Fruit fly (Drosophila melanogaster) whole organism, embryonic: ENCODE measurements around the gene mAChR-C.
A peak's percentile ranks its signal among the peaks of the same experiment; 100 is the strongest.

Experiments
- Adf1 ChIP-seq: fragments of 200-800 bp; sonication (Bioruptor generic); IDR thresholded peaks from 2 replicates; pipeline ENCODE4 v1.3.6; 2022; ENCODE audit warnings: missing biosample characterization, missing genetic modification characterization
- Aef1 ChIP-seq: fragments of 200-800 bp; sonication (Bioruptor generic); IDR thresholded peaks from 3 replicates; pipeline ENCODE4 v1.3.6; 2022; ENCODE audit warnings: missing biosample characterization, missing genetic modification characterization
- CG11456 ChIP-seq: fragments of 200-800 bp; sonication (Bioruptor generic); IDR thresholded peaks from 3 replicates; pipeline ENCODE4 v1.3.6; 2022; ENCODE audit warnings: missing biosample characterization, missing genetic modification characterization
- CG11695 ChIP-seq: fragments of 200-800 bp; sonication (Bioruptor generic); IDR thresholded peaks from 3 replicates; pipeline ENCODE4 v1.3.6; 2022; ENCODE audit warnings: missing biosample characterization, missing genetic modification characterization
- CG11723 ChIP-seq: fragments of 200-800 bp; sonication (Bioruptor generic); optimal IDR thresholded peaks from 2 replicates; lab custom pipeline; 2017; ENCODE audit warnings: missing biosample characterization, mild to moderate bottlenecking, missing genetic modification characterization
- CG12299 ChIP-seq: fragments of 200-800 bp; sonication (Bioruptor generic); optimal IDR thresholded peaks from 2 replicates; lab custom pipeline; 2018; ENCODE audit warnings: missing biosample characterization, mild to moderate bottlenecking, missing genetic modification characterization
- CG12744 ChIP-seq: fragments of 200-800 bp; sonication (Bioruptor generic); optimal IDR thresholded peaks from 2 replicates; lab custom pipeline; 2016; ENCODE audit warnings: missing biosample characterization, missing genetic modification characterization
- CG13624 ChIP-seq: fragments of 200-800 bp; sonication (Bioruptor generic); optimal IDR thresholded peaks from 2 replicates; lab custom pipeline; 2016; ENCODE audit warnings: missing biosample characterization, missing genetic modification characterization
- CG14667 ChIP-seq: fragments of 200-800 bp; sonication (Bioruptor generic); IDR thresholded peaks from 2 replicates; pipeline ENCODE4 v1.3.6; 2022; ENCODE audit warnings: missing biosample characterization, missing genetic modification characterization
- CG15011 ChIP-seq: fragments of 200-800 bp; sonication (Bioruptor generic); optimal IDR thresholded peaks from 3 replicates; lab custom pipeline; 2018; ENCODE audit warnings: missing biosample characterization, mild to moderate bottlenecking, missing genetic modification characterization
- CG15514 ChIP-seq: fragments of 200-800 bp; sonication (Bioruptor generic); optimal IDR thresholded peaks from 3 replicates; lab custom pipeline; 2017; ENCODE audit warnings: missing biosample characterization, missing genetic modification characterization, mild to moderate bottlenecking, moderate library complexity, missing genetic modification reagents
- CG16813 ChIP-seq: fragments of 200-800 bp; sonication (Bioruptor generic); IDR thresholded peaks from 3 replicates; pipeline ENCODE4 v1.3.6; 2022; ENCODE audit warnings: missing biosample characterization, missing genetic modification characterization; ENCODE audit not compliant: partially characterized antibody
- CG1792 ChIP-seq: fragments of 200-800 bp; sonication (Bioruptor generic); optimal IDR thresholded peaks from 2 replicates; lab custom pipeline; 2016; ENCODE audit warnings: missing biosample characterization, missing genetic modification characterization
- CG1832 ChIP-seq: fragments of 200-800 bp; sonication (Bioruptor generic); optimal IDR thresholded peaks from 2 replicates; lab custom pipeline; 2017; ENCODE audit warnings: missing biosample characterization, mild to moderate bottlenecking, missing genetic modification characterization, inconsistent platforms
- CG18599 ChIP-seq: fragments of 200-800 bp; sonication (Bioruptor generic); optimal IDR thresholded peaks from 3 replicates; lab custom pipeline; 2017; ENCODE audit warnings: missing biosample characterization, missing genetic modification characterization, mild to moderate bottlenecking, moderate library complexity, missing genetic modification reagents
- CG30403 ChIP-seq: fragments of 200-800 bp; sonication (Bioruptor generic); optimal IDR thresholded peaks from 3 replicates; lab custom pipeline; 2016; ENCODE audit warnings: missing biosample characterization, missing genetic modification characterization
- CG3281 ChIP-seq: fragments of 200-800 bp; sonication (Bioruptor generic); optimal IDR thresholded peaks from 3 replicates; lab custom pipeline; 2017; ENCODE audit warnings: missing biosample characterization, mild to moderate bottlenecking, missing genetic modification characterization
- CG3407 ChIP-seq: fragments of 200-800 bp; sonication (Bioruptor generic); optimal IDR thresholded peaks from 2 replicates; lab custom pipeline; 2018; ENCODE audit warnings: missing biosample characterization, mild to moderate bottlenecking, missing genetic modification characterization
- CG34224 ChIP-seq: fragments of 200-800 bp; sonication (Bioruptor generic); IDR thresholded peaks from 3 replicates; pipeline ENCODE4 v1.3.6; 2022; ENCODE audit warnings: missing biosample characterization, missing genetic modification characterization; ENCODE audit not compliant: partially characterized antibody
- CG4424 ChIP-seq: fragments of 200-800 bp; sonication (Bioruptor generic); optimal IDR thresholded peaks from 3 replicates; lab custom pipeline; 2016; ENCODE audit warnings: missing biosample characterization, missing genetic modification characterization
- CG6765 ChIP-seq: fragments of 200-800 bp; sonication (Bioruptor generic); optimal IDR thresholded peaks from 3 replicates; lab custom pipeline; 2017; ENCODE audit warnings: missing biosample characterization, mild to moderate bottlenecking, missing genetic modification characterization
- CG6854 ChIP-seq: fragments of 200-800 bp; sonication (Bioruptor generic); optimal IDR thresholded peaks from 3 replicates; lab custom pipeline; 2017; ENCODE audit warnings: missing biosample characterization, mild to moderate bottlenecking, missing genetic modification characterization
- Camta ChIP-seq: fragments of 200-800 bp; sonication (Bioruptor generic); optimal IDR thresholded peaks from 2 replicates; lab custom pipeline; 2016; ENCODE audit warnings: missing biosample characterization, missing genetic modification characterization
- CrebB ChIP-seq: fragments of 200-800 bp; sonication (Bioruptor generic); optimal IDR thresholded peaks from 3 replicates; lab custom pipeline; 2018; ENCODE audit warnings: missing biosample characterization, mild to moderate bottlenecking, missing genetic modification characterization
- E2f1 ChIP-seq: fragments of 200-800 bp; sonication (Bioruptor generic); IDR thresholded peaks from 2 replicates; pipeline ENCODE4 v1.3.6; 2022; ENCODE audit warnings: missing biosample characterization, missing genetic modification characterization
- HHEX ChIP-seq: fragments of 200-800 bp; sonication (Bioruptor generic); optimal IDR thresholded peaks from 3 replicates; lab custom pipeline; 2017; ENCODE audit warnings: missing biosample characterization, mild to moderate bottlenecking, missing genetic modification characterization, missing genetic modification reagents
- Mad ChIP-seq: fragments of 200-800 bp; sonication (Bioruptor generic); optimal IDR thresholded peaks from 2 replicates; lab custom pipeline; 2016; ENCODE audit warnings: missing biosample characterization, missing genetic modification characterization
- Mrtf ChIP-seq: fragments of 200-800 bp; sonication (Bioruptor generic); IDR thresholded peaks from 3 replicates; pipeline ENCODE4 v1.3.6; 2022; ENCODE audit warnings: missing biosample characterization, missing genetic modification characterization
- Ravus ChIP-seq: fragments of 200-800 bp; sonication (Bioruptor generic); IDR thresholded peaks from 2 replicates; pipeline ENCODE4 v1.3.6; 2022; ENCODE audit warnings: missing biosample characterization, missing genetic modification characterization
- Ssrp ChIP-seq: fragments of 200-800 bp; sonication (Bioruptor generic); optimal IDR thresholded peaks from 2 replicates; lab custom pipeline; 2018; ENCODE audit warnings: missing biosample characterization, mild to moderate bottlenecking, missing genetic modification characterization, moderate library complexity
- YL-1 ChIP-seq: fragments of 200-800 bp; sonication (Bioruptor generic); optimal IDR thresholded peaks from 3 replicates; lab custom pipeline; 2017; ENCODE audit warnings: missing biosample characterization, mild to moderate bottlenecking, missing genetic modification characterization
- aop ChIP-seq: fragments of 200-800 bp; sonication (Bioruptor generic); IDR thresholded peaks from 2 replicates; pipeline ENCODE4 v1.3.6; 2022; ENCODE audit warnings: missing biosample characterization, missing genetic modification characterization
- bbx ChIP-seq: fragments of 200-800 bp; sonication (Bioruptor generic); IDR thresholded peaks from 2 replicates; pipeline ENCODE4 v1.3.6; 2022; ENCODE audit warnings: missing biosample characterization, missing genetic modification characterization; ENCODE audit not compliant: partially characterized antibody
- bsh ChIP-seq, 2 experiments: fragments of 200-800 bp; sonication (Bioruptor generic); optimal IDR thresholded peaks; 2 replicates each; lab custom pipeline; 2017 to 2018; ENCODE audit warnings: mild to moderate bottlenecking in 2 of 2, missing biosample characterization in 2 of 2, missing genetic modification characterization in 2 of 2, moderate library complexity in 1 of 2
- dm ChIP-seq: fragments of 200-800 bp; sonication (Bioruptor generic); optimal IDR thresholded peaks from 3 replicates; lab custom pipeline; 2016; ENCODE audit warnings: missing biosample characterization, missing genetic modification characterization
- jing ChIP-seq: fragments of 200-800 bp; sonication (Bioruptor generic); optimal IDR thresholded peaks from 2 replicates; lab custom pipeline; 2018; ENCODE audit warnings: missing biosample characterization, mild to moderate bottlenecking, missing genetic modification characterization
- knrl ChIP-seq: fragments of 200-800 bp; sonication (Bioruptor generic); IDR thresholded peaks from 3 replicates; pipeline ENCODE4 v1.3.6; 2022; ENCODE audit warnings: missing biosample characterization, missing genetic modification characterization; ENCODE audit not compliant: partially characterized antibody
- lilli ChIP-seq: fragments of 200-800 bp; sonication (Bioruptor generic); optimal IDR thresholded peaks from 3 replicates; lab custom pipeline; 2016; ENCODE audit warnings: missing biosample characterization, missing genetic modification characterization
- luna ChIP-seq: fragments of 200-800 bp; sonication (Bioruptor generic); optimal IDR thresholded peaks from 2 replicates; lab custom pipeline; 2016; ENCODE audit warnings: missing biosample characterization, missing genetic modification characterization
- oc ChIP-seq: fragments of 200-800 bp; sonication (Bioruptor generic); optimal IDR thresholded peaks from 2 replicates; lab custom pipeline; 2018; ENCODE audit warnings: missing biosample characterization, mild to moderate bottlenecking, missing genetic modification characterization, moderate library complexity
- onecut ChIP-seq: fragments of 200-800 bp; sonication (Bioruptor generic); IDR thresholded peaks from 2 replicates; pipeline ENCODE4 v1.3.6; 2022; ENCODE audit warnings: missing biosample characterization, missing genetic modification characterization
- salm ChIP-seq: fragments of 200-800 bp; sonication (Bioruptor generic); optimal IDR thresholded peaks from 2 replicates; lab custom pipeline; 2018; ENCODE audit warnings: missing biosample characterization, mild to moderate bottlenecking, missing genetic modification characterization
- ssp ChIP-seq: fragments of 200-800 bp; sonication (Bioruptor generic); IDR thresholded peaks from 2 replicates; pipeline ENCODE4 v1.3.6; 2022; ENCODE audit warnings: missing biosample characterization, missing genetic modification characterization
- tgo ChIP-seq: fragments of 200-800 bp; sonication (Bioruptor generic); IDR thresholded peaks from 3 replicates; pipeline ENCODE4 v1.3.6; 2022; ENCODE audit warnings: missing biosample characterization, missing genetic modification characterization
- tio ChIP-seq: fragments of 200-800 bp; sonication (Bioruptor generic); optimal IDR thresholded peaks from 2 replicates; lab custom pipeline; 2017; ENCODE audit warnings: missing biosample characterization, missing genetic modification characterization, inconsistent platforms
- unpg ChIP-seq: fragments of 200-800 bp; sonication (Bioruptor generic); optimal IDR thresholded peaks from 3 replicates; lab custom pipeline; 2018; ENCODE audit warnings: missing biosample characterization, mild to moderate bottlenecking, missing genetic modification characterization, moderate library complexity
- wdn ChIP-seq: fragments of 200-800 bp; sonication (Bioruptor generic); IDR thresholded peaks from 2 replicates; pipeline ENCODE4 v1.3.6; 2022; ENCODE audit warnings: missing biosample characterization, missing genetic modification characterization
- yki ChIP-seq: fragments of >200 bp; optimal IDR thresholded peaks from 3 replicates; lab custom pipeline; 2018
- zen ChIP-seq: fragments of 200-800 bp; sonication (Bioruptor generic); optimal IDR thresholded peaks from 3 replicates; lab custom pipeline; 2018; ENCODE audit warnings: missing biosample characterization, mild to moderate bottlenecking, missing genetic modification characterization, moderate library complexity
- zfh1 ChIP-seq: fragments of 200-800 bp; sonication (Bioruptor generic); IDR thresholded peaks from 3 replicates; pipeline ENCODE4 v1.3.6; 2022; ENCODE audit warnings: missing biosample characterization, missing genetic modification characterization

mAChR-C gene

DNA sequence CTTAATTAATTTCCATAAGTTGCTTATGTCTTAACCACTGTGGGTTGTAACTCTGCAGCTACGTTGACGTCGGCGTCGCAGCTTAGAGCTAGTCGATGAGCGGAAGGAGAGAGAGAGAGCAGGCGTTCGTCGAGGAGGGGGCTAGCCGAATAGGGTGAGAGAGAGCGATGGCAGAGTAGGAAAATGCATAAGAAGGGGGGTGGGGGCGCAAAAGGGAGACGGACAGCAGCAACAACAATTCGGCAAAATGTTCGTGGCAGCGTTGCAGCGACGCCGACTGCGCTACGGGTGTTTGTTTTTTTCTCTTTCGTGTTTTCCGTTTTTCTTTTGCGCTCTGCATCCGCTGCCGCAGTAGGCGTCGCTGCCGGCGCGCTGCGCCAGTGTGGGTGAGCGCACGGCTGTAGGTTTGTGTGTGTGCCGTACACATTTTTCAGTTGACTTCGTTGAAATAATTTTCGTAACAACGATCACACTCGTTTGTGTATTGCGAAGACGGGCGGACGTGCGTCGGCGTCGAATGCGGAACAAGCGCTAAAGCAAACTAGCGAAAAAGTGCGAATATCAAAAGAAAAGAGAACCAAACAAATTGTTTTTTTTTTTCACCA is 35.6 kb upstream of the mAChR-C start (continued):
- TF ChIP-seq oc (tag; lab: Kevin White, UChicago): no peak
- TF ChIP-seq HHEX (GFP tag; lab: Kevin White, UChicago): no peak
- no peak for TF ChIP-seq lilli (GFP tag; lab: Kevin White, UChicago)
- TF ChIP-seq Adf1 (GFP tag; lab: Robert Waterston, UW): peak; percentile 99
- TF ChIP-seq CG18599 (GFP tag; lab: Kevin White, UChicago): no peak
- TF ChIP-seq Mrtf (GFP tag; lab: Robert Waterston, UW): 0 out of 3 replicates have a peak, but pooled peaks have one; percentile 21
- no peak for TF ChIP-seq E2f1
- TF ChIP-seq bbx: peak; percentile 25; the same call in 1 of the 2 replicates
- TF ChIP-seq CG6854 (GFP tag; lab: Kevin White, UChicago): no peak
- TF ChIP-seq Aef1 (GFP tag; lab: Robert Waterston, UW): 0 out of 3 replicates have a peak, but pooled peaks have one; percentile 8
- TF ChIP-seq Camta (GFP tag; lab: Kevin White, UChicago): no peak
- TF ChIP-seq CG11695 (GFP tag; lab: Robert Waterston, UW): no peak
- no peak for TF ChIP-seq CG3407
- no peak for TF ChIP-seq knrl (GFP tag; lab: Robert Waterston, UW)
- no peak for TF ChIP-seq CG12744 (GFP tag; lab: Kevin White, UChicago)
- TF ChIP-seq CG14667: no peak
- TF ChIP-seq CG3281 (GFP tag; lab: Kevin White, UChicago): no peak
- TF ChIP-seq CG1792: no peak
- no peak for TF ChIP-seq luna
- no peak for TF ChIP-seq CG4424 (GFP tag; lab: Kevin White, UChicago)
- TF ChIP-seq Ssrp: no peak
- no peak for TF ChIP-seq CG15011 (GFP tag; lab: Kevin White, UChicago)
- no peak for TF ChIP-seq dm (GFP tag; lab: Kevin White, UChicago)
- TF ChIP-seq CG11723: peak; percentile 38
- peak; percentile 30 for TF ChIP-seq CG1832 (GFP tag; lab: Kevin White, UChicago)
- no peak for TF ChIP-seq Mad
- TF ChIP-seq unpg (GFP tag; lab: Kevin White, UChicago): no peak
- no peak for TF ChIP-seq wdn (GFP tag; lab: Robert Waterston, UW)
- 0 out of 3 replicates have a peak, but pooled peaks have one; percentile 11 for TF ChIP-seq CG16813 (GFP tag; lab: Robert Waterston, UW)
- no peak for TF ChIP-seq Ravus (GFP tag; lab: Robert Waterston, UW)
- peak; percentile 9 for TF ChIP-seq CrebB (tag; lab: Kevin White, UChicago)
- peak; percentile 16 for TF ChIP-seq CG12299 (tag; lab: Kevin White, UChicago)
- peak in 1 of 2 experiments; percentile 27 for TF ChIP-seq bsh (GFP tag; optimal IDR thresholded peaks at IDR 0.05; lab: Kevin White, UChicago)
- no peak for TF ChIP-seq YL-1 (GFP tag; lab: Kevin White, UChicago)
- TF ChIP-seq ssp (GFP tag; lab: Robert Waterston, UW): no peak
- TF ChIP-seq CG30403: no peak
- TF ChIP-seq tgo: peak; percentile 2; the same call in 1 of the 3 replicates
- TF ChIP-seq aop (GFP tag; lab: Robert Waterston, UW): 0 out of 2 replicates have a peak, but pooled peaks have one; percentile 16
- TF ChIP-seq CG11456 (GFP tag; lab: Robert Waterston, UW): 0 out of 3 replicates have a peak, but pooled peaks have one; percentile 43
- no peak for TF ChIP-seq zen (tag; lab: Kevin White, UChicago)
- TF ChIP-seq onecut: no peak
- TF ChIP-seq CG34224 (GFP tag; lab: Robert Waterston, UW): no peak
- no peak for TF ChIP-seq salm (tag; lab: Kevin White, UChicago)
- no peak for TF ChIP-seq CG15514 (GFP tag; lab: Kevin White, UChicago)
- TF ChIP-seq zfh1 (GFP tag; lab: Robert Waterston, UW): peak; percentile 40; the same call in 1 of the 3 replicates
- TF ChIP-seq CG6765 (GFP tag; lab: Kevin White, UChicago): no peak
- TF ChIP-seq CG13624 (GFP tag; lab: Kevin White, UChicago): no peak
- TF ChIP-seq yki: peak; percentile 60
- no peak for TF ChIP-seq jing (GFP tag; lab: Kevin White, UChicago)
- TF ChIP-seq tio (GFP tag; lab: Kevin White, UChicago): no peak
